Fruit fly (Drosophila melanogaster) whole organism, adult: Measurements from ENCODE around the gene CG9372.

Experiments used
- CG11617 ChIP-seq: fragments of 200-800 bp; sonication (Bioruptor generic); optimal IDR thresholded peaks from 2 replicates; lab custom pipeline; 2017; ENCODE audit warnings: mild to moderate bottlenecking, missing biosample characterization, missing genetic modification reagents, missing genetic modification characterization
- CG12768 ChIP-seq: fragments of 200-800 bp; sonication (Bioruptor generic); optimal IDR thresholded peaks from 2 replicates; lab custom pipeline; 2017; ENCODE audit warnings: missing biosample characterization, missing genetic modification characterization, mild to moderate bottlenecking, moderate library complexity, missing genetic modification reagents
- CG14711 ChIP-seq: fragments of 200-800 bp; sonication (Bioruptor generic); optimal IDR thresholded peaks from 2 replicates; lab custom pipeline; 2018; ENCODE audit warnings: missing biosample characterization, mild to moderate bottlenecking, missing genetic modification characterization, moderate library complexity
- CG1620 ChIP-seq: fragments of 200-800 bp; sonication (Bioruptor generic); optimal IDR thresholded peaks from 2 replicates; lab custom pipeline; 2016; ENCODE audit warnings: missing biosample characterization, missing genetic modification characterization
- CG33017 ChIP-seq: fragments of 200-800 bp; sonication (Bioruptor generic); optimal IDR thresholded peaks from 2 replicates; lab custom pipeline; 2018; ENCODE audit warnings: missing biosample characterization, mild to moderate bottlenecking, missing genetic modification characterization, moderate library complexity
- CG5204 ChIP-seq: fragments of 200-800 bp; sonication (Bioruptor generic); optimal IDR thresholded peaks from 2 replicates; lab custom pipeline; 2016; ENCODE audit warnings: missing biosample characterization, missing genetic modification characterization
- CG7045 ChIP-seq: fragments of 200-800 bp; sonication (Bioruptor generic); optimal IDR thresholded peaks from 2 replicates; lab custom pipeline; 2017; ENCODE audit warnings: missing biosample characterization, mild to moderate bottlenecking, missing genetic modification characterization
- CG7101 ChIP-seq: fragments of 200-800 bp; sonication (Bioruptor generic); optimal IDR thresholded peaks from 2 replicates; lab custom pipeline; 2018; ENCODE audit warnings: missing biosample characterization, mild to moderate bottlenecking, missing genetic modification characterization, moderate library complexity
- Clk ChIP-seq: fragments of 200-800 bp; sonication (Bioruptor generic); optimal IDR thresholded peaks from 2 replicates; lab custom pipeline; 2017; ENCODE audit warnings: missing biosample characterization, missing genetic modification characterization
- Crg-1 ChIP-seq: fragments of 200-800 bp; sonication (Bioruptor generic); optimal IDR thresholded peaks from 2 replicates; lab custom pipeline; 2016; ENCODE audit warnings: missing biosample characterization, missing genetic modification characterization
- Hr96 ChIP-seq: fragments of 200-800 bp; sonication (Bioruptor generic); optimal IDR thresholded peaks from 2 replicates; lab custom pipeline; 2016; ENCODE audit warnings: missing biosample characterization, missing genetic modification characterization
- Mnt ChIP-seq: fragments of 200-800 bp; sonication (Bioruptor generic); optimal IDR thresholded peaks from 2 replicates; lab custom pipeline; 2016; ENCODE audit warnings: missing biosample characterization, mild to moderate bottlenecking, missing genetic modification characterization
- bab1 ChIP-seq: fragments of 200-800 bp; sonication (Bioruptor generic); optimal IDR thresholded peaks from 3 replicates; lab custom pipeline; 2019; ENCODE audit warnings: missing biosample characterization, mild to moderate bottlenecking, missing genetic modification characterization, moderate library complexity
- cic ChIP-seq: fragments of 200-800 bp; sonication (Bioruptor generic); optimal IDR thresholded peaks from 2 replicates; lab custom pipeline; 2017; ENCODE audit warnings: missing biosample characterization, mild to moderate bottlenecking, missing genetic modification characterization, moderate library complexity
- cnc ChIP-seq, 2 experiments: fragments of >200 bp; optimal IDR thresholded peaks; 2 replicates each; lab custom pipeline; 2017
- kay ChIP-seq: fragments of 200-800 bp; sonication (Bioruptor generic); peaks from one replicate; lab custom pipeline; 2016; ENCODE audit warnings: missing biosample characterization, missing genetic modification characterization, borderline replicate concordance
- ovo ChIP-seq: fragments of 200-800 bp; sonication (Bioruptor generic); optimal IDR thresholded peaks from 2 replicates; lab custom pipeline; 2016; ENCODE audit warnings: missing biosample characterization, missing genetic modification characterization
- pad ChIP-seq: fragments of 200-800 bp; sonication (Bioruptor generic); optimal IDR thresholded peaks from 3 replicates; lab custom pipeline; 2017; ENCODE audit warnings: missing biosample characterization, missing genetic modification characterization, mild to moderate bottlenecking, moderate library complexity, missing genetic modification reagents
- tj ChIP-seq: fragments of 200-800 bp; sonication (Bioruptor generic); optimal IDR thresholded peaks from 3 replicates; lab custom pipeline; 2017; ENCODE audit warnings: missing biosample characterization, mild to moderate bottlenecking, missing genetic modification characterization, moderate library complexity
- toe ChIP-seq: fragments of 200-800 bp; sonication (Bioruptor generic); optimal IDR thresholded peaks from 2 replicates; lab custom pipeline; 2016; ENCODE audit warnings: missing biosample characterization, missing genetic modification characterization

CG9372 gene

dm6 chr3L:19631867-19632266 lies 25.9 kb downstream of the CG9372 start:
- TF ChIP-seq pad (GFP tag; lab: Kevin White, UChicago) = peak; percentile 77
- TF ChIP-seq CG7045 (GFP tag; lab: Kevin White, UChicago) = no peak

dm6 chr3L:19632766-19633632 lies 27.0 kb downstream of the CG9372 start:
- peak; percentile 22 for TF ChIP-seq Crg-1 (GFP tag; lab: Kevin White, UChicago)
- peak; percentile 84 for TF ChIP-seq ovo
- peak; percentile 74 for TF ChIP-seq CG1620 (GFP tag; lab: Kevin White, UChicago)
- TF ChIP-seq Clk (GFP tag; lab: Kevin White, UChicago) = no peak
- TF ChIP-seq CG33017 (tag; lab: Kevin White, UChicago) = peak; percentile 35
- peak; percentile 60 for TF ChIP-seq CG11617 (GFP tag; lab: Kevin White, UChicago)
- peak; percentile 41 for TF ChIP-seq CG7045 (GFP tag; lab: Kevin White, UChicago)
- TF ChIP-seq Mnt (GFP tag; lab: Kevin White, UChicago) = peak; percentile 67
- TF ChIP-seq CG5204 (GFP tag; lab: Kevin White, UChicago) = peak; percentile 63
- peak; percentile 83 for TF ChIP-seq bab1 (GFP tag; lab: Kevin White, UChicago)
- no peak for TF ChIP-seq cnc (optimal IDR thresholded peaks at IDR 0.05; lab: Kevin White, UChicago)
- TF ChIP-seq tj (GFP tag; lab: Kevin White, UChicago) = peak; percentile 91
- peak; percentile 97 for TF ChIP-seq pad (GFP tag; lab: Kevin White, UChicago)
- TF ChIP-seq Hr96 (GFP tag; lab: Kevin White, UChicago) = peak; percentile 70
- TF ChIP-seq cic (GFP tag; lab: Kevin White, UChicago) = peak; percentile 90
- peak; percentile 70 for TF ChIP-seq CG14711 (tag; lab: Kevin White, UChicago)
- TF ChIP-seq toe (GFP tag; lab: Kevin White, UChicago) = peak; percentile 58
- TF ChIP-seq CG7101 (tag; lab: Kevin White, UChicago) = peak; percentile 65
- TF ChIP-seq kay (GFP tag; lab: Kevin White, UChicago) = peak; percentile 79
- TF ChIP-seq CG12768 (GFP tag; lab: Kevin White, UChicago) = peak; percentile 43

DNA sequence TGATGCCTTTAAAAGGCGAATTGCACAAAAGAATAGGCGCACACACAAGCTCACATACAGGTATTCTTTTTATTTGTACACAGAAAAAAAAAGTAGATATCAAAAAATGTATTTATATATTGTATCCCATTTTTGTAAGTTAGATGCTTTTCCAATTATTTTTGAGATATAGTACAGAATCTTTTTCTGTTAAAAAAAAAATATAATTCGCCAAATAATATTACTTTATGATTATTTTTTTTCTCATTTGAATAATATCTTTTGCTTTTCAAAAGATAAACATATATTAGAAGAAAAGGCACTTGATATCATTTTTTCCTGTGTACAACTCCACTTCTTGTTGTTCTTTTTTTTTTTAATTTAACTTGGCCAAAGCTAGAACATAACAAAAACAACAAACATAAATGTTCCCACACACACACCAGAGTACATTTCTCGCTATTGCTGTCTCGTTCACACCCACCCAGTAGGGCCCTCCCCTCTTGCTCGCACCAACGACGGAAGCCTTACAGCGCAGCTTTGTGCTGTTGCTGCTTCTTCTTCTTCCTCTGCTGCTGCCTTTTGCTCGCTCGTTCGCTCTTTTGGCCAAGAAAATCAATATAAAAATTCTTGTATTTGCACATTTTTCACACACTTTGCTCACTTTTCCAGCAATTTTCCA lies 28.9 kb downstream of the CG9372 start:
- TF ChIP-seq bab1 (GFP tag; lab: Kevin White, UChicago) (peak; percentile 87), Mnt (GFP tag; lab: Kevin White, UChicago) (no peak), cnc (optimal IDR thresholded peaks at IDR 0.05; lab: Kevin White, UChicago) (no peak), ovo (no peak), CG7045 (GFP tag; lab: Kevin White, UChicago) (peak; percentile 75), tj (GFP tag; lab: Kevin White, UChicago) (peak; percentile 65), Crg-1 (GFP tag; lab: Kevin White, UChicago) (no peak), Hr96 (GFP tag; lab: Kevin White, UChicago) (peak; percentile 36), toe (GFP tag; lab: Kevin White, UChicago) (no peak), pad (GFP tag; lab: Kevin White, UChicago) (peak; percentile 29), CG11617 (GFP tag; lab: Kevin White, UChicago) (peak; percentile 41), cic (GFP tag; lab: Kevin White, UChicago) (no peak), CG7101 (tag; lab: Kevin White, UChicago) (peak; percentile 84), Clk (GFP tag; lab: Kevin White, UChicago) (no peak), CG12768 (GFP tag; lab: Kevin White, UChicago) (peak; percentile 28), CG14711 (tag; lab: Kevin White, UChicago) (peak; percentile 90), CG33017 (tag; lab: Kevin White, UChicago) (peak; percentile 71), kay (GFP tag; lab: Kevin White, UChicago) (peak; percentile 69), CG1620 (GFP tag; lab: Kevin White, UChicago) (no peak), CG5204 (GFP tag; lab: Kevin White, UChicago) (peak; percentile 13)

- TF ChIP-seq tj (GFP tag; lab: Kevin White, UChicago) = peak; percentile 49
- TF ChIP-seq Mnt (GFP tag; lab: Kevin White, UChicago) = no peak
- no peak for TF ChIP-seq CG14711 (tag; lab: Kevin White, UChicago)
Observed at dm6 chr3L:19635478-19635996, 29.5 kb downstream of the CG9372 start, which contains the start of gene wnd. TSS of gene wnd (minus strand) at chr3L:19635783.

- no peak for TF ChIP-seq CG12768 (GFP tag; lab: Kevin White, UChicago)
- TF ChIP-seq ovo = no peak
Observed at dm6 chr3L:19636821-19637460, 30.9 kb downstream of the CG9372 start.
